Worm (Caenorhabditis elegans): ENCODE results near the gene rpl-35.

rpl-35 gene

ce11 chrIII:7878852-7879329, 24.0 kb downstream of the rpl-35 start, which contains the start of gene sup-18:
TSS of gene sup-18 (minus strand) at chrIII:7878902.
- no peak for TF ChIP-seq mep-1 (tag; optimal IDR thresholded peaks at IDR 0.05)
- peak; percentile 87 for TF ChIP-seq dsc-1 (tag; optimal IDR thresholded peaks at IDR 0.05)
- peak; percentile 59 for TF ChIP-seq fkh-4 (tag; optimal IDR thresholded peaks at IDR 0.05; ENCODE audit: borderline replicate concordance)

- TF ChIP-seq snu-23 (GFP tag; optimal IDR thresholded peaks at IDR 0.05) (peak; percentile 20), nhr-71 (tag; optimal IDR thresholded peaks at IDR 0.05) (peak; percentile 46), mdl-1 (tag; optimal IDR thresholded peaks at IDR 0.05) (no peak), fkh-4 (tag; optimal IDR thresholded peaks at IDR 0.05; ENCODE audit: borderline replicate concordance) (no peak), skn-1 (tag; optimal IDR thresholded peaks at IDR 0.05) (no peak), unc-130 (tag; optimal IDR thresholded peaks at IDR 0.05) (peak; percentile 21), fkh-8 (tag; optimal IDR thresholded peaks at IDR 0.05) (no peak), aly-2 (tag; optimal IDR thresholded peaks at IDR 0.05) (no peak), hpl-2 (GFP tag; optimal IDR thresholded peaks at IDR 0.05) (no peak), ceh-63 (GFP tag; optimal IDR thresholded peaks at IDR 0.05) (no peak), lsy-2 (tag; optimal IDR thresholded peaks at IDR 0.05) (peak in 1 of 2 experiments; percentile 54), nhr-85 (tag) (no peak), efl-1 (optimal IDR thresholded peaks at IDR 0.05) (no peak), efl-1 (GFP tag; optimal IDR thresholded peaks at IDR 0.05 in 1 of 2) (peak in 1 of 2 experiments; percentile 61), swsn-7 (tag; optimal IDR thresholded peaks at IDR 0.05) (no peak), nhr-19 (GFP tag; conservative IDR thresholded peaks at IDR 0.05) (peak; percentile 10; the same call in 1 of the 2 replicates), C04F5.9 (tag; optimal IDR thresholded peaks at IDR 0.05) (no peak), nhr-12 (tag; optimal IDR thresholded peaks at IDR 0.05) (no peak), sup-37 (GFP tag; optimal IDR thresholded peaks at IDR 0.05) (no peak), lin-14 (GFP tag; optimal IDR thresholded peaks at IDR 0.05) (peak; percentile 78), dsc-1 (tag; optimal IDR thresholded peaks at IDR 0.05) (peak; percentile 50), sox-4 (tag; optimal IDR thresholded peaks at IDR 0.05) (no peak), lin-35 (GFP tag; optimal IDR thresholded peaks at IDR 0.05) (no peak), ceh-82 (tag; optimal IDR thresholded peaks at IDR 0.05) (no peak), alr-1 (tag; optimal IDR thresholded peaks at IDR 0.05; ENCODE audit: borderline replicate concordance) (no peak), ztf-11 (tag; optimal IDR thresholded peaks at IDR 0.05) (no peak), rnt-1 (tag; optimal IDR thresholded peaks at IDR 0.05) (peak; percentile 53), nhr-20 (tag; optimal IDR thresholded peaks at IDR 0.05) (peak; percentile 27), unc-98 (GFP tag; IDR thresholded peaks at IDR 0.05) (no peak), elt-3 (tag; optimal IDR thresholded peaks at IDR 0.05) (no peak), nhr-11 (tag; optimal IDR thresholded peaks at IDR 0.05) (no peak), unc-86 (tag; optimal IDR thresholded peaks at IDR 0.05) (no peak)
Observed at ce11 chrIII:7880132-7880715, 25.3 kb downstream of the rpl-35 start.

- no peak for TF ChIP-seq isw-1 (GFP tag; IDR thresholded peaks at IDR 0.05)
- no peak for TF ChIP-seq fkh-8 (tag; optimal IDR thresholded peaks at IDR 0.05)
- TF ChIP-seq zip-4 (GFP tag; optimal IDR thresholded peaks at IDR 0.05): no peak
- TF ChIP-seq nhr-28 (tag; optimal IDR thresholded peaks at IDR 0.05): no peak
- TF ChIP-seq C34B4.2 (tag; optimal IDR thresholded peaks at IDR 0.05): no peak
- TF ChIP-seq swsn-7 (tag; optimal IDR thresholded peaks at IDR 0.05): no peak
- TF ChIP-seq hlh-4 (tag; optimal IDR thresholded peaks at IDR 0.05): no peak
- TF ChIP-seq mab-9 (GFP tag; IDR thresholded peaks at IDR 0.05): no peak
- no peak for TF ChIP-seq nhr-76 (tag; optimal IDR thresholded peaks at IDR 0.05)
- no peak for TF ChIP-seq ceh-90 (tag; optimal IDR thresholded peaks at IDR 0.05)
- no peak for TF ChIP-seq pax-3 (tag; optimal IDR thresholded peaks at IDR 0.05)
Observed at ce11 chrIII:7882900-7883299, 28.0 kb downstream of the rpl-35 start, which contains the start of gene ZK688.9. TSS of gene ZK688.9 (minus strand) at chrIII:7883000.

Measured in whole organism, L1 larva.